Fruit fly (Drosophila melanogaster): ENCODE results near the gene msk.

msk gene

DNA sequence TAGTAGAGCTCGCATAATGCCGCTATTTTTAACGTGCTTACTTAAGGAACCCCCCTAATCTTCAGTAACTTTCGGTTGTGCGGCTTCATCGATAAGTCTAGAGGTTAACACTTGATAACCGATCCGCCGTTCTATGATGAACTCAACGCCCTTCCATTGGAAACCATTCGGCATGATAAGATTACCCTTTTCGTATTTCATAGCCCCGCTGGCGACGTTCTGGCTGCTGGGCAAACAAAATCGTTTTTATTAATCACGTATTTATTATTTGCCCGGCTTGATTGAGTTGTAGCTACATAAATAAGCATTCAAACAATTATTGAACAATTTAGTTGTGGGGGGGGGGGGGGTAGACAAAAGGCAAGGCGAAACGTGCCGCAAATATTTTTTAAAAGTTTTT, 22.4 kb upstream of the msk start (continued):
- peak; percentile 8 for TF ChIP-seq BtbVII (GFP tag; optimal IDR thresholded peaks at IDR 0.05)
- TF ChIP-seq bab2 (GFP tag; optimal IDR thresholded peaks at IDR 0.05) = peak; percentile 1
- peak; percentile 71 for TF ChIP-seq CG13296 (GFP tag; optimal IDR thresholded peaks at IDR 0.05)
- peak; percentile 92 for TF ChIP-seq mirr (GFP tag; optimal IDR thresholded peaks at IDR 0.05)
- TF ChIP-seq zf30C (GFP tag; optimal IDR thresholded peaks at IDR 0.05) = no peak
- no peak for TF ChIP-seq CG6683 (GFP tag; optimal IDR thresholded peaks at IDR 0.05)
- TF ChIP-seq lab (GFP tag; optimal IDR thresholded peaks at IDR 0.05) = peak; percentile 64
- peak; percentile 1 for TF ChIP-seq salm (tag; optimal IDR thresholded peaks at IDR 0.05)
- peak; percentile 28 for TF ChIP-seq CG6854 (GFP tag; optimal IDR thresholded peaks at IDR 0.05)
- TF ChIP-seq dysf (GFP tag; IDR thresholded peaks at IDR 0.05) = peak; percentile 20; the same call in 1 of the 3 replicates
- peak; percentile 11 for TF ChIP-seq unpg (GFP tag; optimal IDR thresholded peaks at IDR 0.05)
- TF ChIP-seq ftz-f1 (GFP tag; optimal IDR thresholded peaks at IDR 0.05) = peak; percentile 57
- peak; percentile 55 for TF ChIP-seq CG17568 (GFP tag; optimal IDR thresholded peaks at IDR 0.05)
- TF ChIP-seq CG10147 (GFP tag; optimal IDR thresholded peaks at IDR 0.05) = peak; percentile 42
- TF ChIP-seq wek (GFP tag; optimal IDR thresholded peaks at IDR 0.05) = peak; percentile 89
- TF ChIP-seq CG15269 (tag; optimal IDR thresholded peaks at IDR 0.05) = peak; percentile 44
- peak; percentile 99 for TF ChIP-seq exex (tag; optimal IDR thresholded peaks at IDR 0.05)
- TF ChIP-seq sug (tag; optimal IDR thresholded peaks at IDR 0.05) = peak; percentile 88
- peak; percentile 65 for TF ChIP-seq CG7987 (GFP tag; optimal IDR thresholded peaks at IDR 0.05)
- TF ChIP-seq CG10209 (GFP tag; optimal IDR thresholded peaks at IDR 0.05) = peak; percentile 15
- TF ChIP-seq CG12071 (GFP tag; optimal IDR thresholded peaks at IDR 0.05) = peak; percentile 13
- TF ChIP-seq crol (GFP tag; IDR thresholded peaks at IDR 0.05) = peak; percentile 79
- peak; percentile 48 for TF ChIP-seq CG18599 (GFP tag; optimal IDR thresholded peaks at IDR 0.05)
- peak; percentile 34 for TF ChIP-seq PHDP (tag; optimal IDR thresholded peaks at IDR 0.05)
- TF ChIP-seq otp (GFP tag; IDR thresholded peaks at IDR 0.05) = 0 out of 3 replicates have a peak, but pooled peaks have one; percentile 11
- TF ChIP-seq CG9727 (GFP tag; optimal IDR thresholded peaks at IDR 0.05) = peak; percentile 34
- TF ChIP-seq Hey (tag; optimal IDR thresholded peaks at IDR 0.05) = peak; percentile 47
- TF ChIP-seq Vsx1 (GFP tag; optimal IDR thresholded peaks at IDR 0.05) = peak; percentile 53
- TF ChIP-seq CG1603 (tag; optimal IDR thresholded peaks at IDR 0.05) = peak; percentile 17
- TF ChIP-seq HHEX (GFP tag; optimal IDR thresholded peaks at IDR 0.05) = peak; percentile 45
- TF ChIP-seq gro (GFP tag; optimal IDR thresholded peaks at IDR 0.05) = peak; percentile 68
- peak; percentile 73 for TF ChIP-seq Med (GFP tag)
- peak; percentile 29 for TF ChIP-seq CG12659 (GFP tag; optimal IDR thresholded peaks at IDR 0.05)
- peak; percentile 13 for TF ChIP-seq fd3F (GFP tag; optimal IDR thresholded peaks at IDR 0.05)
- no peak for TF ChIP-seq CG2202 (tag; optimal IDR thresholded peaks at IDR 0.05)
- peak; percentile 18 for TF ChIP-seq CG4328 (GFP tag; optimal IDR thresholded peaks at IDR 0.05)
- peak; percentile 24; the same call in 1 of the 2 replicates for TF ChIP-seq sob (GFP tag; IDR thresholded peaks at IDR 0.05)
- TF ChIP-seq GATAe (GFP tag; conservative IDR thresholded peaks at IDR 0.05) = peak; percentile 61; the same call in 1 of the 2 replicates
- TF ChIP-seq eve (GFP tag; optimal IDR thresholded peaks at IDR 0.05) = peak in 1 of 2 experiments; percentile 60
- TF ChIP-seq caup (GFP tag; optimal IDR thresholded peaks at IDR 0.05; ENCODE audit: severe bottlenecking) = peak; percentile 23
- peak; percentile 51 for TF ChIP-seq HmgZ (tag; optimal IDR thresholded peaks at IDR 0.05)
- peak in 1 of 2 experiments; percentile 2 for TF ChIP-seq Eip74EF (GFP tag; optimal IDR thresholded peaks at IDR 0.05)

Measured in whole organism, embryonic.